Worm (Caenorhabditis elegans): ENCODE data around the gene cht-1.

The cht-1 gene

DNA sequence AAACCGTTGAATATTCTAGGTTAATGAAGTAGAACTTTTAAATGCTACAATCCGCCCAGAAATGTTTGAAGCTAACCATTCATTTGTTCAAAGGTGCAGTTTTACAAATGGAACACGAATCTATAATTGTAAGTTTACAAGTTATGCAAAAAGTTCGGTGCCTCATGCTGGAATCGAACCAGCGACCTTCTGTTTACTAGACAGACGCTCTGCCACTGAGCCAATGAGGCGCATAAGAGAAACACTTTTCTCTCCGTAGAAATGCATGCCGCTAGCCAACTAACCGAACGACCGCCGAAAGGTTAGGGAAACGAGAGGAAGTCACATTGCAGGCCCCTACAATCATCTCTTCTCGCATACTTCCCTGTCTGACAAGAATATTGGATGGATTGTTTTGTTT, 28.6 kb downstream of the cht-1 start (continued):
- peak; percentile 90 for TF ChIP-seq die-1 (tag; optimal IDR thresholded peaks at IDR 0.05)
- TF ChIP-seq egl-44 (GFP tag; IDR thresholded peaks at IDR 0.05): peak; percentile 75
- TF ChIP-seq snpc-1.3 (tag; optimal IDR thresholded peaks at IDR 0.05; ENCODE audit: insufficient read depth): peak; percentile 62
- TF ChIP-seq repo-1 (tag; optimal IDR thresholded peaks at IDR 0.05): peak; percentile 59
- TF ChIP-seq B0019.2 (GFP tag; conservative IDR thresholded peaks at IDR 0.05): no peak
- peak; percentile 57; the same call in 1 of the 2 replicates for TF ChIP-seq egrh-3 (GFP tag; IDR thresholded peaks at IDR 0.05)
- TF ChIP-seq nhr-179 (tag; optimal IDR thresholded peaks at IDR 0.05): peak; percentile 20
- TF ChIP-seq ceh-40 (GFP tag; IDR thresholded peaks at IDR 0.05): peak; percentile 81; the same call in 1 of the 2 replicates
- TF ChIP-seq snpc-4 (GFP tag; optimal IDR thresholded peaks at IDR 0.05): peak; percentile 60
- peak; percentile 32 to 72 (median 56) for TF ChIP-seq snpc-4 (tag; optimal IDR thresholded peaks at IDR 0.05)
- no peak for TF ChIP-seq dpl-1 (GFP tag; optimal IDR thresholded peaks at IDR 0.05)
- peak; percentile 97 for TF ChIP-seq tbp1 (GFP tag; optimal IDR thresholded peaks at IDR 0.05)
- TF ChIP-seq madf-6 (GFP tag; IDR thresholded peaks at IDR 0.05): peak; percentile 52; the same call in 1 of the 2 replicates
- peak; percentile 63 for TF ChIP-seq lsy-27 (tag; optimal IDR thresholded peaks at IDR 0.05; ENCODE audit: borderline replicate concordance, insufficient read depth)
- peak; percentile 55 for TF ChIP-seq F23B12.7 (tag; optimal IDR thresholded peaks at IDR 0.05; ENCODE audit: insufficient read depth)
- TF ChIP-seq Y95B8A.8 (GFP tag; IDR thresholded peaks at IDR 0.05): peak; percentile 73
- TF ChIP-seq nfya-1 (tag; optimal IDR thresholded peaks at IDR 0.05; ENCODE audit: borderline replicate concordance, insufficient read depth): no peak
- TF ChIP-seq dpff-1 (tag; optimal IDR thresholded peaks at IDR 0.05): no peak
- 0 out of 2 replicates have a peak, but pooled peaks have one; percentile 76 for TF ChIP-seq cebp-2 (GFP tag; IDR thresholded peaks at IDR 0.05)
- peak; percentile 44 for TF ChIP-seq ceh-100 (GFP tag; IDR thresholded peaks at IDR 0.05)
- no peak; the same call in 1 of the 2 replicates for TF ChIP-seq zfh-2 (GFP tag; conservative IDR thresholded peaks at IDR 0.05)
- peak; percentile 73 for TF ChIP-seq D2030.7 (GFP tag; IDR thresholded peaks at IDR 0.05)
- peak; percentile 46 for TF ChIP-seq zim-3 (tag; optimal IDR thresholded peaks at IDR 0.05)
- TF ChIP-seq madf-3 (GFP tag; IDR thresholded peaks at IDR 0.05): peak; percentile 77; the same call in 1 of the 2 replicates
- TF ChIP-seq fkh-3 (tag; optimal IDR thresholded peaks at IDR 0.05): peak; percentile 33
- TF ChIP-seq pbrm-1 (GFP tag; IDR thresholded peaks at IDR 0.05): peak; percentile 80
- TF ChIP-seq attf-3 (GFP tag; conservative IDR thresholded peaks at IDR 0.05): no peak; the same call in 1 of the 2 replicates
- TF ChIP-seq B0035.1 (tag; optimal IDR thresholded peaks at IDR 0.05): peak; percentile 47
- no peak for TF ChIP-seq bed-2 (GFP tag; IDR thresholded peaks at IDR 0.05)
- TF ChIP-seq let-526 (GFP tag; IDR thresholded peaks at IDR 0.05): no peak
- TF ChIP-seq athp-1 (tag; optimal IDR thresholded peaks at IDR 0.05): peak; percentile 55
- 0 out of 2 replicates have a peak, but pooled peaks have one; percentile 33 for TF ChIP-seq bed-1 (GFP tag; IDR thresholded peaks at IDR 0.05)
- TF ChIP-seq K12H6.12 (tag; optimal IDR thresholded peaks at IDR 0.05): peak; percentile 52
- TF ChIP-seq F55B11.4 (tag; optimal IDR thresholded peaks at IDR 0.05; ENCODE audit: borderline replicate concordance, insufficient read depth): no peak
- 0 out of 2 replicates have a peak, but pooled peaks have one; percentile 60 for TF ChIP-seq nhr-120 (GFP tag; IDR thresholded peaks at IDR 0.05)
- TF ChIP-seq ZK185.1 (tag; optimal IDR thresholded peaks at IDR 0.05; ENCODE audit: poor library complexity, severe bottlenecking): peak; percentile 83
- peak; percentile 74 for TF ChIP-seq ceh-27 (GFP tag; optimal IDR thresholded peaks at IDR 0.05)
- TF ChIP-seq nfyb-1 (GFP tag; IDR thresholded peaks at IDR 0.05): peak; percentile 90
- peak; percentile 72; the same call in 1 of the 2 replicates for TF ChIP-seq Y56A3A.18 (GFP tag; IDR thresholded peaks at IDR 0.05)
- peak; percentile 38 for TF ChIP-seq ztf-22 (GFP tag; optimal IDR thresholded peaks at IDR 0.05)
- TF ChIP-seq snpc-1.1 (tag; optimal IDR thresholded peaks at IDR 0.05; ENCODE audit: insufficient read depth): peak; percentile 41
- TF ChIP-seq him-1 (tag; optimal IDR thresholded peaks at IDR 0.05): peak; percentile 85
- no peak for TF ChIP-seq hrde-1 (tag; optimal IDR thresholded peaks at IDR 0.05; ENCODE audit: borderline replicate concordance)
- TF ChIP-seq mxl-1 (tag; optimal IDR thresholded peaks at IDR 0.05): peak; percentile 44
- TF ChIP-seq F33H1.4 (GFP tag; IDR thresholded peaks at IDR 0.05): no peak
- peak; percentile 65 for TF ChIP-seq ztf-18 (tag; optimal IDR thresholded peaks at IDR 0.05)
- TF ChIP-seq T07F8.4 (tag; optimal IDR thresholded peaks at IDR 0.05): peak; percentile 75

All from whole organism, young adult.